Worm (Caenorhabditis elegans): ENCODE data around the gene calf-1.
"Not testable (repeated sequence)": the region's sequence is repeated elsewhere in the genome, so short reads cannot be mapped to it uniquely, and the experiment has no call there.

- not testable (repeated sequence) for TF ChIP-seq sea-2 (GFP tag; optimal IDR thresholded peaks at IDR 0.05); snpc-4 (tag; optimal IDR thresholded peaks at IDR 0.05); ama-1 (optimal IDR thresholded peaks at IDR 0.05); nhr-12 (tag; optimal IDR thresholded peaks at IDR 0.05); elt-2 (tag; optimal IDR thresholded peaks at IDR 0.05); pqm-1 (tag; optimal IDR thresholded peaks at IDR 0.05); nhr-77 (tag; optimal IDR thresholded peaks at IDR 0.05); hmg-11 (tag; optimal IDR thresholded peaks at IDR 0.05); aly-2 (tag; optimal IDR thresholded peaks at IDR 0.05); skn-1 (tag; optimal IDR thresholded peaks at IDR 0.05); lin-15B (tag; optimal IDR thresholded peaks at IDR 0.05); mdl-1 (tag; optimal IDR thresholded peaks at IDR 0.05); ztf-11 (tag; optimal IDR thresholded peaks at IDR 0.05)
Observed at ce11 chrV:20513661-20514060, 34.8 kb upstream of the calf-1 start, which contains the start of gene Y38H6C.8.

Measured in whole organism, L3 larva.